Fruit fly (Drosophila melanogaster) S2 (cell line): ENCODE results near the gene CG33325.

Experiments
- CG8478 ChIP-seq: fragments of >200 bp; optimal IDR thresholded peaks from 2 replicates; lab custom pipeline; 2018
- CTCF ChIP-seq, 2 experiments: fragments of >200 bp; optimal IDR thresholded peaks; 2 replicates each; lab custom pipeline; 2018

DNA sequence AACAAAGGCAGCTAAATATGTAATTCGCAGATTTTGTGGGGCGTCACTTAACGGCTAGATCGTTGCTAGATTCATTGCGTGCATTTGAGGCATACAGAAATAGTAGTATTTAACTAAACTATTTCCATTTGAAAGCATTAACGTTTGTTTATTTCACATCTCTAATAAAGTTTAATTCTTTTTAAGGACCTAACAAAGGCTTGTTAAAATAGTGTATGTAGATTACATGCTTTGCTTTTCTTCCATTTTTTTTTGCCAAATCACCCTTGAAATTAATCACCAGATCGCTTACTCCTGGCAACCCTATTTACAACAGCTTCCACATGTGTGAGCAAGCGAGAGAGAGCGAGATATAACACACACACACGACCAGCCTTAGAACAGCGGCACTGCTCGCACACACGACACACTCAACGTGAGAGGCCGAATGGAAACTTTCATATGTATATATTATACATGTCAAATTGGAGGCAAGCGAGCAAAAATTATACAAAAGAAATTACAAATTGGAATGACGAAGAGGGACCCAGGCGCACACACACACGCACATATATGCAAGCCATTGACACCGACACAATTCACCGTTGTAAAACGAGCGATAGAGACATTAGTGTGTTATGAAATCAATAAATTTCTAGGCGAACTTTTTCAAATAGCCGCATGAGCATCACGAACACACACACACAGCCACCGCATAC lies 20.5 kb downstream of the CG33325 start:
- TF ChIP-seq CG8478 (lab: Kevin White, UChicago) = no peak
- no peak for TF ChIP-seq CTCF (optimal IDR thresholded peaks at IDR 0.05; lab: Kevin White, UChicago)
